Worm (Caenorhabditis elegans): Measurements from ENCODE around the gene klp-7.

The klp-7 gene

DNA sequence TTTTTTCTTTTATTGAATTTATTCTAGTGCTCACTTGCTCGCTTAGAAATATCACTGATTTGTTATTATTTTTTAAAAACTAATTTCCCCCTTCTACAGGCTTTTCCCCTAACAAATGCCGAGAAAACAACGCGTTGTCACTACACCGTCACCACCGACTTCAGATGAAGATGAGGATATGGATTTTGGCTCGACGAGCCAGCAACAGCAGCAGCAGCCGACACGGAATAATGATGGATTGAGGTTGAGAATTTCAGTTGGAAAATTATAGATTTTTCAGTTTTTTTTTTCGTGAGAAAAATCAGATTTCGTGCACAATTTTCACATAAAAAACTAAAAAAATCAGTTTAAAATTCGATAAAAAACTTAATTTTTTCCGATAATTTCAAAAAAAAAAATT lies 42.7 kb upstream of the klp-7 start, which contains the start of gene dpy-28:
TSS of gene dpy-28 (plus strand) at position 100 of the 400 bp plus-strand sequence.
- no peak for TF ChIP-seq sem-2 (GFP tag; optimal IDR thresholded peaks at IDR 0.05)
- no peak for TF ChIP-seq lin-13 (tag; optimal IDR thresholded peaks at IDR 0.05)
- no peak for TF ChIP-seq ceh-39 (tag; optimal IDR thresholded peaks at IDR 0.05)
- no peak for TF ChIP-seq hlh-1 (tag; optimal IDR thresholded peaks at IDR 0.05)
- no peak for TF ChIP-seq blmp-1 (tag; optimal IDR thresholded peaks at IDR 0.05)
- no peak for TF ChIP-seq mls-2 (tag; optimal IDR thresholded peaks at IDR 0.05)
- no peak for TF ChIP-seq mep-1 (tag; optimal IDR thresholded peaks at IDR 0.05)
- TF ChIP-seq nhr-12 (tag; optimal IDR thresholded peaks at IDR 0.05), result no peak
- no peak for TF ChIP-seq flh-1 (GFP tag; optimal IDR thresholded peaks at IDR 0.05)
- TF ChIP-seq ceh-83 (GFP tag; optimal IDR thresholded peaks at IDR 0.05), result no peak
- TF ChIP-seq nhr-237 (tag; optimal IDR thresholded peaks at IDR 0.05), result no peak
- TF ChIP-seq elt-3 (tag; optimal IDR thresholded peaks at IDR 0.05), result no peak

DNA sequence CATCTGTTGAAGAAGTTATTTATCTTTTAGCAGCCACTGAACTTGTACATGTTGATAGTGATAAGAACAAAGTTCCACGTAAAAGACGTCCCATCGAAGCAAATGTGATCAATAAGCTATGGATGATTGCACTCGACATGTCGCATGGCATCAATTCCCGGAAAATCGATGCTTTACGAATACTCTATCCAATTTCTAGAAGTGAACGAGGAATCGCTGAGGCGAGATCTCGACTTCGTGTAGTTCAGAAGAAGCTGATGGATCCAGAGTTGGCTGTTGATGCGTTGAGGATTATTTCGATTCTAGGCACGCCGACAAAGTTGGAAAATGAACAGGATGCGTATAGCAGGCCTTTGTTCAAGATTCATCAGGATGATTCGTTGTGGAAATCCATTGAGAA lies 36.0 kb upstream of the klp-7 start:
- no peak for TF ChIP-seq drap-1 (GFP tag; optimal IDR thresholded peaks at IDR 0.05)
- TF ChIP-seq cnd-1 (tag; optimal IDR thresholded peaks at IDR 0.05), result no peak
- no peak for TF ChIP-seq nhr-76 (tag; optimal IDR thresholded peaks at IDR 0.05)
- no peak for TF ChIP-seq hlh-1 (tag; optimal IDR thresholded peaks at IDR 0.05)
- no peak for TF ChIP-seq unc-120 (tag; optimal IDR thresholded peaks at IDR 0.05; ENCODE audit: poor library complexity, severe bottlenecking)
- no peak for TF ChIP-seq ham-2 (GFP tag; optimal IDR thresholded peaks at IDR 0.05)
- TF ChIP-seq nhr-237 (tag; optimal IDR thresholded peaks at IDR 0.05), result no peak
- no peak for TF ChIP-seq ceh-43 (GFP tag; optimal IDR thresholded peaks at IDR 0.05)

- TF ChIP-seq unc-62 (GFP tag; optimal IDR thresholded peaks at IDR 0.05) (no peak), flh-1 (GFP tag; optimal IDR thresholded peaks at IDR 0.05) (no peak), cnd-1 (tag; optimal IDR thresholded peaks at IDR 0.05) (no peak), ceh-83 (GFP tag; optimal IDR thresholded peaks at IDR 0.05) (no peak), sem-2 (GFP tag; optimal IDR thresholded peaks at IDR 0.05) (no peak), M03D4.4 (tag; optimal IDR thresholded peaks at IDR 0.05) (no peak), bed-3 (GFP tag; optimal IDR thresholded peaks at IDR 0.05) (no peak), pha-4 (tag; optimal IDR thresholded peaks at IDR 0.05) (no peak), lin-13 (tag; optimal IDR thresholded peaks at IDR 0.05) (no peak), tbx-8 (GFP tag; optimal IDR thresholded peaks at IDR 0.05) (no peak), unc-120 (tag; optimal IDR thresholded peaks at IDR 0.05; ENCODE audit: poor library complexity, severe bottlenecking) (no peak), elt-1 (tag; optimal IDR thresholded peaks at IDR 0.05; ENCODE audit: borderline replicate concordance, insufficient read depth) (no peak), lin-32 (GFP tag; optimal IDR thresholded peaks at IDR 0.05) (no peak), lsy-2 (tag; optimal IDR thresholded peaks at IDR 0.05) (no peak)
Observed at ce11 chrIII:10781553-10781952, 24.2 kb upstream of the klp-7 start, which contains the start of gene ptr-19. Gene ptr-19, plus strand, starts transcription at chrIII:10781853.

DNA sequence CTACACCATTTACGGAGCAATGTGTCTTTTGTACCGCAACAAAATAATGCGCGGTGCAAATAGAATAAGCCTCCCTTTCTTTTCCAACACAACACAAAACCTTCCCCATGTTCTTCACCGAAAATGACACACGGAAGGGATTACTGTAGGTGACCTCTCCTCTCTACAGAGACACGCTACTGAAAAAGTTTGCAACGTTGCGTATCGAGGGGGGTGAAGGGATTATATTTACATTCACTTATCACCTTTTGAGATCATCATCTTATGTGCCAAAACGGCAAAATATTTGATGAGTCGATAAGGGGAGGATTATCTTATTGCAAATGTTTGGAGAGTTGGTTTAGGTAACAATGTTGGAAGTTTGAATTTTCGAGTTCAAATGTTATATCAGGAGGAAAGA lies 22.7 kb upstream of the klp-7 start:
- TF ChIP-seq elt-3 (tag; optimal IDR thresholded peaks at IDR 0.05), result no peak
- TF ChIP-seq unc-120 (tag; optimal IDR thresholded peaks at IDR 0.05; ENCODE audit: poor library complexity, severe bottlenecking), result no peak
- TF ChIP-seq mls-2 (tag; optimal IDR thresholded peaks at IDR 0.05), result no peak
- TF ChIP-seq sptf-1 (tag; optimal IDR thresholded peaks at IDR 0.05), result no peak
- no peak for TF ChIP-seq bed-3 (GFP tag; optimal IDR thresholded peaks at IDR 0.05)
- TF ChIP-seq ztf-11 (tag; optimal IDR thresholded peaks at IDR 0.05), result no peak
- TF ChIP-seq tbx-8 (GFP tag; optimal IDR thresholded peaks at IDR 0.05), result no peak
- TF ChIP-seq lsy-2 (tag; optimal IDR thresholded peaks at IDR 0.05), result no peak
- no peak for TF ChIP-seq unc-62 (GFP tag; optimal IDR thresholded peaks at IDR 0.05)
- TF ChIP-seq mep-1 (tag; optimal IDR thresholded peaks at IDR 0.05), result no peak
- no peak for TF ChIP-seq cnd-1 (tag; optimal IDR thresholded peaks at IDR 0.05)
- TF ChIP-seq snpc-4 (tag; optimal IDR thresholded peaks at IDR 0.05), result no peak
- no peak for TF ChIP-seq sem-2 (GFP tag; optimal IDR thresholded peaks at IDR 0.05)
- no peak for TF ChIP-seq M03D4.4 (tag; optimal IDR thresholded peaks at IDR 0.05)
- TF ChIP-seq hlh-1 (tag; optimal IDR thresholded peaks at IDR 0.05), result no peak
- no peak for TF ChIP-seq nhr-76 (tag; optimal IDR thresholded peaks at IDR 0.05)

DNA sequence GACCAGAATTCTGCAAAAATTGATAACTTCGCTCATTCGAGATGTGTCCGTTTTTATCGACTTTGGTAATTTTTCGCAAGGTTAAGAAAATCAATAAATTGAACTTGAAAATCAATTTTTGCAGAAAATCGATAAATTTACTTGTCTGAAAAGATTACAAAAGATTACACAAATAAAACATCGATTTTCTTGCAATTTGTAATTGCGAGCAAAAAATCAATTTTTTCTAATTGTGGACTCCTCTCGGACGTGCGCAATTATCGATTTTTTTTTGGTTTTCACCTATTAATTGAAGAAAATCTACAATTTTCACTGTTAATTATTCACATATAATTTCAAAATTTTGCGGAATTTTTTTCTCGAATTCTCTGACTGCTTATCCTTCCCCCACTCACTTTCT lies 14.5 kb upstream of the klp-7 start:
- no peak for TF ChIP-seq sptf-1 (tag; optimal IDR thresholded peaks at IDR 0.05)
- no peak for TF ChIP-seq pha-4 (tag; optimal IDR thresholded peaks at IDR 0.05)
- no peak for TF ChIP-seq ztf-11 (tag; optimal IDR thresholded peaks at IDR 0.05)
- no peak for TF ChIP-seq unc-62 (GFP tag; optimal IDR thresholded peaks at IDR 0.05)
- TF ChIP-seq ham-2 (GFP tag; optimal IDR thresholded peaks at IDR 0.05), result no peak
- no peak for TF ChIP-seq lsy-2 (tag; optimal IDR thresholded peaks at IDR 0.05)
- TF ChIP-seq lin-13 (tag; optimal IDR thresholded peaks at IDR 0.05), result no peak
- TF ChIP-seq ceh-43 (GFP tag; optimal IDR thresholded peaks at IDR 0.05), result no peak
- no peak for TF ChIP-seq cnd-1 (tag; optimal IDR thresholded peaks at IDR 0.05)
